Worm (Caenorhabditis elegans) whole organism, L2 larva: Measurements from ENCODE around the gene stdh-1.

Experiments
- C34F6.9 ChIP-seq: fragments of 150-350 bp; optimal IDR thresholded peaks from 2 replicates; lab custom pipeline; 2014; ENCODE audit warnings: missing biosample characterization, missing genetic modification characterization
- Y55F3AM.14 ChIP-seq: fragments of 200-800 bp; sonication (Bioruptor generic); optimal IDR thresholded peaks from 2 replicates; lab custom pipeline; 2018; ENCODE audit warnings: mild to moderate bottlenecking, missing genetic modification characterization, missing compliant biosample characterization
- alr-1 ChIP-seq: fragments of 150-350 bp; optimal IDR thresholded peaks from 2 replicates; lab custom pipeline; 2014; ENCODE audit warnings: missing biosample characterization, missing genetic modification characterization
- lin-13 ChIP-seq: fragments of 150-350 bp; optimal IDR thresholded peaks from 2 replicates; lab custom pipeline; 2014; ENCODE audit warnings: missing biosample characterization, missing genetic modification reagents, missing genetic modification characterization
- nhr-12 ChIP-seq: fragments of 150-350 bp; optimal IDR thresholded peaks from 2 replicates; lab custom pipeline; 2014; ENCODE audit warnings: missing biosample characterization, missing genetic modification characterization
- nhr-25 ChIP-seq: fragments of 150-350 bp; sonication (generic microtip); optimal IDR thresholded peaks from 3 replicates; lab custom pipeline; 2014; ENCODE audit warnings: missing biosample characterization, missing genetic modification characterization
- snpc-4 ChIP-seq: fragments of 150-350 bp; optimal IDR thresholded peaks from 2 replicates; lab custom pipeline; 2014; ENCODE audit warnings: missing biosample characterization, missing genetic modification characterization

- TF ChIP-seq Y55F3AM.14 (GFP tag; lab: Kevin White, UChicago) (no peak), lin-13 (GFP tag; lab: Kevin White, UChicago) (no peak), nhr-12 (tag; lab: Kevin White, UChicago) (no peak), alr-1 (tag; lab: Kevin White, UChicago) (no peak), snpc-4 (no peak), nhr-25 (tag; lab: Kevin White, UChicago) (no peak), C34F6.9 (tag; lab: Kevin White, UChicago) (no peak)
These were observed 33.0 kb upstream of the stdh-1 start for ce11 chrV:13873323-13873722.
